Worm (Caenorhabditis elegans) whole organism, late embryonic: Measurements from ENCODE around the gene try-11.

ENCODE experiments used
- T23F11.4 ChIP-seq: fragments of 200-800 bp; sonication (Bioruptor generic); optimal IDR thresholded peaks from 2 replicates; lab custom pipeline; 2018; ENCODE audit warnings: mild to moderate bottlenecking, missing genetic modification characterization, missing compliant biosample characterization
- ahr-1 ChIP-seq: sonication (generic microtip); optimal IDR thresholded peaks from 2 replicates; lab custom pipeline; 2016; ENCODE audit warnings: missing genetic modification characterization, missing compliant biosample characterization
- ama-1 ChIP-seq: fragments of 150-350 bp; optimal IDR thresholded peaks from 2 replicates; lab custom pipeline; 2014
- ceh-31 ChIP-seq: sonication (generic microtip); optimal IDR thresholded peaks from 2 replicates; lab custom pipeline; 2016; ENCODE audit warnings: missing genetic modification characterization, missing compliant biosample characterization
- ceh-34 ChIP-seq: sonication (generic microtip); optimal IDR thresholded peaks from 2 replicates; lab custom pipeline; 2016; ENCODE audit warnings: mild to moderate bottlenecking, missing genetic modification characterization, missing compliant biosample characterization
- ceh-45 ChIP-seq: fragments of 200-800 bp; sonication (Bioruptor generic); IDR thresholded peaks from 2 replicates; pipeline ENCODE4 v1.3.6; 2022; ENCODE audit warnings: missing genetic modification reagents, missing genetic modification characterization, missing compliant biosample characterization
- dmd-4 ChIP-seq: sonication (generic microtip); optimal IDR thresholded peaks from 2 replicates; lab custom pipeline; 2016; ENCODE audit warnings: borderline replicate concordance, missing genetic modification characterization, missing compliant biosample characterization
- hlh-8 ChIP-seq: sonication (generic microtip); optimal IDR thresholded peaks from 2 replicates; lab custom pipeline; 2016; ENCODE audit warnings: missing genotype, missing genetic modification characterization, missing compliant biosample characterization
- mec-3 ChIP-seq: sonication (generic microtip); optimal IDR thresholded peaks from 2 replicates; lab custom pipeline; 2016; ENCODE audit warnings: borderline replicate concordance, missing genetic modification characterization, missing compliant biosample characterization
- nhr-11 ChIP-seq: fragments of 150-350 bp; optimal IDR thresholded peaks from 2 replicates; lab custom pipeline; 2014; ENCODE audit warnings: missing biosample characterization, missing genetic modification characterization
- npax-4 ChIP-seq: sonication (generic microtip); optimal IDR thresholded peaks from 2 replicates; lab custom pipeline; 2016; ENCODE audit warnings: missing genetic modification characterization, missing compliant biosample characterization
- pqm-1 ChIP-seq: sonication (generic microtip); optimal IDR thresholded peaks from 2 replicates; lab custom pipeline; 2016; ENCODE audit warnings: missing genetic modification characterization, missing compliant biosample characterization
- sox-4 ChIP-seq: sonication (generic microtip); optimal IDR thresholded peaks from 2 replicates; lab custom pipeline; 2017; ENCODE audit warnings: mild to moderate bottlenecking, missing genetic modification characterization, inconsistent platforms, missing compliant biosample characterization

DNA sequence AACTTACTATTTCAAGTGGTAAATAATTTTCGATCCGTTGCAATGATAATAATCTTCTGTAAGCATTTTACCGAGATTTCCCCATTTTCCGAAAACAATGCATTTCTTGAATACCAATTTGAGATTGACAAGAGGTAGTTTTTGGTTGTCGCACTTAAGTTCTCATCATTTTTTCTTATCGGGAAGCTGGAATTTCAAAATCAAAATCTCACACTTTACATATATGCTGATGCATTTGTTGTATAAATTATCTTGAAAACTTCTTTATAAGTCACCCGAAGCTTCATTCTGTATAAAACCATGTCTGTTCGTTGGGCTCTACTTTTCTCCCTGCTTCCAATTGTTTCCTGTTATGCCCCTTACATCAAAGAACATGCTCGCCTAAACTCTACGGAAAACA, at the start of gene try-11:
- no peak for TF ChIP-seq mec-3 (tag; lab: Kevin White, UChicago)
- no peak for TF ChIP-seq hlh-8
- no peak for TF ChIP-seq ceh-45
- no peak for TF ChIP-seq sox-4 (tag; lab: Kevin White, UChicago)
- no peak for TF ChIP-seq npax-4 (tag; lab: Kevin White, UChicago)
- TF ChIP-seq ama-1 (lab: Kevin White, UChicago), result no peak
- TF ChIP-seq ahr-1, result no peak
- no peak for TF ChIP-seq nhr-11 (tag; lab: Kevin White, UChicago)
- TF ChIP-seq ceh-31 (tag; lab: Kevin White, UChicago), result no peak
- TF ChIP-seq ceh-34, result no peak
- no peak for TF ChIP-seq dmd-4
- TF ChIP-seq T23F11.4, result no peak
- no peak for TF ChIP-seq pqm-1 (tag; lab: Kevin White, UChicago)
